Worm (Caenorhabditis elegans): ENCODE results near the gene ubh-4.

The ubh-4 gene

DNA sequence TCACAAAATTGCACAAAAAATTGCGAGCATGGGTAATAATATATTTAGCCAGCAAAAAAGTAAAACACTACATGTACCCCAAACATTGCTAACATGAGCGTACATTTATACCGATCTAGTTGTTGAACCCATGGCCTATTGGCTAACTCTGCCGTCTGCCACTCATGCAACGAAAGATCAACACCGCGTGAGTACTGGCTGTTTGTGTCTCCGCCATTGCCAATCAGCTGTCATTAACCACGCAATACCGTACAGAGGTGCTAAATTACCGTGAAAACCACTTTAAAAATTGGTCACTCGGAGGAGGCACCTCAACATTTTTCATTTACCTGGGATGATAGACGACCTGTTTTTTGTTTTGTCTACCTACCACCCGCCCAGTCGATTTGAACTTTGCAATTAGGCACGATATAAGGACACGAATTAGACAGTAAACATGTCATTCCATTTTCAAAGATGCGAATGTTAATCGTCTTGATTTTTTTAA, 36.0 kb upstream of the ubh-4 start, which contains the start of gene K02C4.2 (continued):
- TF ChIP-seq ZK546.5 (tag; optimal IDR thresholded peaks at IDR 0.05) (no peak), R02D3.7 (tag; optimal IDR thresholded peaks at IDR 0.05) (peak; percentile 6), pha-4 (tag; optimal IDR thresholded peaks at IDR 0.05) (peak; percentile 82), lin-15B (tag; optimal IDR thresholded peaks at IDR 0.05) (peak; percentile 36), mdl-1 (tag; optimal IDR thresholded peaks at IDR 0.05) (no peak), lin-39 (tag; optimal IDR thresholded peaks at IDR 0.05) (peak; percentile 85), ceh-16 (tag; optimal IDR thresholded peaks at IDR 0.05) (peak; percentile 38), unc-62 (GFP tag; optimal IDR thresholded peaks at IDR 0.05) (no peak), nhr-28 (tag; optimal IDR thresholded peaks at IDR 0.05) (no peak)

DNA sequence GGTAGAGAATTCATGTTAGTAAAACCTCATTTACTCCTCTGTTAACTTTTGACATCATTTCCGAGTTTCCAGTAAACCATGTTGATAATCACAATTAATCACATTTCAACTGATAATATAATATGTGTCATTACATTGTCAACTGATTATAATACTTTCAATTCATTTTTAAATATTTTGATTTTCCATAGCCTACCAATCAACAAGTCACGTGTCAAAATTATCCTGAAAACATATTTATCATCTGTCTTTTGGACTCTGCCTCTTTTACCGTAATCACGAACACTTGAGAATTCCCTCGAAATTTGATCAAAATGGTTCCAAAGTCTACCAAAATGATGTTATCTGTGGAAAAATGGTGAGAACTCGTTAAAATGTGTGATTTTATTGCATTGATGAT, 34.7 kb upstream of the ubh-4 start:
- peak; percentile 79 for TF ChIP-seq elt-2 (tag; optimal IDR thresholded peaks at IDR 0.05)
- peak; percentile 72 for TF ChIP-seq pqm-1 (tag; optimal IDR thresholded peaks at IDR 0.05)
- no peak for TF ChIP-seq ceh-82 (tag; optimal IDR thresholded peaks at IDR 0.05)

DNA sequence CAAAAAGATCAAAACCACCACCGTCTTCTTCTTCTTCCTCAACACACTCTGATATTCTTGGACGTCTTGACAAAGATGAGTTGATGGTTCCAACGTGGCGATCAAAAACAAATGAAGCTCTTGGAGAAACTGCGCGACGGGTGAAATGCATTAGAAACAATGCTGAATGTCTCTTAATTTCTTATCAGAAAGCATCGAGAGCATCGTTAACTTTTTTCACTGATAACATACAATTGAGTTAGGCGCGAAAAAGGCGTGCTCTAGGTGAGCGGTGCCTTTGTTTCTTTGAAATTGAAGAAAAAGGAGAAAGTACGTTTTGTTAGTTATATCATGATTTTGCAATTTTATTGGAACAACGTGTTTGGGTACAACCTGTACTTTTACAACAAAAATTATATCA, 33.8 kb upstream of the ubh-4 start, which contains the start of gene gpcp-2:
Gene gpcp-2, minus strand, starts transcription at position 153 of the 400 bp plus-strand sequence.
- no peak for TF ChIP-seq ztf-11 (tag; optimal IDR thresholded peaks at IDR 0.05)
- no peak for TF ChIP-seq unc-39 (tag; optimal IDR thresholded peaks at IDR 0.05)
- peak; percentile 32 for TF ChIP-seq pqm-1 (tag; optimal IDR thresholded peaks at IDR 0.05)
- TF ChIP-seq skn-1 (tag; optimal IDR thresholded peaks at IDR 0.05), result no peak
- TF ChIP-seq fos-1 (tag; optimal IDR thresholded peaks at IDR 0.05), result no peak
- no peak for TF ChIP-seq nhr-43 (tag; optimal IDR thresholded peaks at IDR 0.05; ENCODE audit: poor library complexity, severe bottlenecking)
- TF ChIP-seq elt-2 (tag; optimal IDR thresholded peaks at IDR 0.05), result peak; percentile 82
- no peak for TF ChIP-seq egl-27 (tag; optimal IDR thresholded peaks at IDR 0.05)
- TF ChIP-seq nhr-28 (tag; optimal IDR thresholded peaks at IDR 0.05), result no peak
- no peak for TF ChIP-seq ZK546.5 (tag; optimal IDR thresholded peaks at IDR 0.05)
- no peak for TF ChIP-seq ceh-28 (tag; optimal IDR thresholded peaks at IDR 0.05)

DNA sequence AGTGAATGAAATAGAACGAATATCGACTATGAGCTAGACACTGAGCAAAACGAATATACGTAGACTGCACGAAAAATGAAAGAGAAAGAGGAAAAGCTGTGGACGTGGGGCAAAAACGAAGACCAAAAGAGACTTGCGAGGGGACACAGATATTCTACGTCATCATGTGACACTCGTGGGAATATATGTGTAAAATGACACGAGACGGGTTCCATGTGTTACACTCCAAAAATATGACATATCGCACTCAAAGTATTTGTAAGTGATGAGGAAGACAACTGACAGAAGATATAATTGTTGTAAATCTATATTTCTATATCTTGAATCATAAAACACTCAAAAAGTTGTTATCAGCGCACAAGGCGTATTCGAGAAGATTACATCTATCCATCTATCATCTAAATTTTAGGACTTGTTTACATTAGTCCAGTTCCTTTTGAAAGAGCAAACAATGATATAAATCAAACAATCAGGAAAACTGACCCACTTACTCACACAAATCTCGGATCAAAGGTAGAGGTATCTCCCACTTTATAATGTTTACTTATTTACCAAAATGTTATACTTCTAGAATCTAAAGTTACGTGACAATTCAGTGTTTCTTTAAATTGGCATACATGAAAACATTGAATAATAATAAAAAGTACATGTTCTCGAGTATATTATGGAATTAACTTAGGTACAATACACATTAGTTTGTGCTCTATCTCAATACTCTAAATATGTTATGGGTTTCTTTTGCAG, 32.6 kb upstream of the ubh-4 start:
- TF ChIP-seq pha-4 (tag; optimal IDR thresholded peaks at IDR 0.05), result peak; percentile 69
- TF ChIP-seq nhr-23 (tag; optimal IDR thresholded peaks at IDR 0.05), result no peak
- no peak for TF ChIP-seq nhr-77 (tag; optimal IDR thresholded peaks at IDR 0.05)
- peak; percentile 55 for TF ChIP-seq nfya-1 (tag; optimal IDR thresholded peaks at IDR 0.05; ENCODE audit: insufficient read depth)
- peak; percentile 8 for TF ChIP-seq fkh-10 (GFP tag; optimal IDR thresholded peaks at IDR 0.05)
- TF ChIP-seq ceh-28 (tag; optimal IDR thresholded peaks at IDR 0.05), result no peak
- TF ChIP-seq lin-15B (tag; optimal IDR thresholded peaks at IDR 0.05), result peak; percentile 20
- TF ChIP-seq tbx-2 (tag; optimal IDR thresholded peaks at IDR 0.05), result peak; percentile 1
- TF ChIP-seq sea-2 (GFP tag; optimal IDR thresholded peaks at IDR 0.05), result no peak
- peak; percentile 69 for TF ChIP-seq unc-62 (GFP tag; optimal IDR thresholded peaks at IDR 0.05)
- peak; percentile 36 for TF ChIP-seq lin-39 (tag; optimal IDR thresholded peaks at IDR 0.05)
- peak; percentile 35 for TF ChIP-seq nhr-25 (tag; optimal IDR thresholded peaks at IDR 0.05)
- TF ChIP-seq ztf-4 (tag; optimal IDR thresholded peaks at IDR 0.05), result no peak
- TF ChIP-seq nhr-43 (tag; optimal IDR thresholded peaks at IDR 0.05; ENCODE audit: poor library complexity, severe bottlenecking), result peak; percentile 56
- peak; percentile 55 for TF ChIP-seq mdl-1 (tag; optimal IDR thresholded peaks at IDR 0.05)
- peak; percentile 57 for TF ChIP-seq nhr-11 (tag; optimal IDR thresholded peaks at IDR 0.05)
- TF ChIP-seq elt-1 (tag; optimal IDR thresholded peaks at IDR 0.05), result no peak
- TF ChIP-seq egl-27 (tag; optimal IDR thresholded peaks at IDR 0.05), result peak; percentile 22
- peak; percentile 52 for TF ChIP-seq hmg-11 (tag; optimal IDR thresholded peaks at IDR 0.05)
- TF ChIP-seq nhr-12 (tag; optimal IDR thresholded peaks at IDR 0.05), result no peak

DNA sequence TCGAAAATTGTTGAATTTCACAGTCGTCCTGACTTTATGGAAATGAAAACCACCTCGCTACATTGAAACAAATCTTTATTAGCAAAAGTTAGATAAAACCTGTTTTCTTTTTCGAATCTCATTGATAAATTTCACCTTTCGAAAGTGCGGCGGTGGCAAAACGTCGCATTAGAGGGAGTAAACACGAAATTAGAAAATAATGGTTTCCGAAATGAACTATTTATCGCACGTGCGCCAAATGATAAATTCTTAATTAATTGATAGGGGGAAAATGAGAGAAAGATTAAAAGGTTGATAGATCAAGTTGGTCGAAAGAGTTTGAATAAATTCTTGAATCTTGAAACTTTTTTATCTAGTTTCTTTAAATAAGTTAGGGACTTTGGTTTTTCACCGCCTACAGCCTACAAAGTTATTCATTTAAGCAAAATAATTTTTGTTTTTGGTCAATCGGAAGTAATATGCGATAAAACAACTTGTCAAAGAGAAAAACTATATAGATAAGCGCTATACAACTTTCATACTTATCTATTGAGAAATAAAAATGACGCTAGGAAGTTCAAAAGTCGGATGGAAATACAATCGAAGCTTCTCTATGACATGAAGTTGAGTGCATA, 31.7 kb upstream of the ubh-4 start:
- TF ChIP-seq sea-2 (GFP tag; optimal IDR thresholded peaks at IDR 0.05), result no peak
- no peak for TF ChIP-seq pha-4 (tag; optimal IDR thresholded peaks at IDR 0.05)
- no peak for TF ChIP-seq fkh-10 (GFP tag; optimal IDR thresholded peaks at IDR 0.05)
- no peak for TF ChIP-seq skn-1 (tag; optimal IDR thresholded peaks at IDR 0.05)
- no peak for TF ChIP-seq snpc-4 (tag; optimal IDR thresholded peaks at IDR 0.05)
- TF ChIP-seq nhr-25 (tag; optimal IDR thresholded peaks at IDR 0.05), result no peak
- no peak for TF ChIP-seq unc-62 (GFP tag; optimal IDR thresholded peaks at IDR 0.05)
- TF ChIP-seq aly-2 (tag; optimal IDR thresholded peaks at IDR 0.05), result no peak
- no peak for TF ChIP-seq nhr-12 (tag; optimal IDR thresholded peaks at IDR 0.05)
- TF ChIP-seq fos-1 (tag; optimal IDR thresholded peaks at IDR 0.05), result no peak
- TF ChIP-seq zag-1 (tag; optimal IDR thresholded peaks at IDR 0.05), result no peak
- TF ChIP-seq jun-1 (tag; optimal IDR thresholded peaks at IDR 0.05), result no peak
- peak; percentile 72 for TF ChIP-seq elt-2 (tag; optimal IDR thresholded peaks at IDR 0.05)
- no peak for TF ChIP-seq nhr-28 (tag; optimal IDR thresholded peaks at IDR 0.05)
- no peak for TF ChIP-seq ama-1 (optimal IDR thresholded peaks at IDR 0.05)
- TF ChIP-seq daf-12 (tag; optimal IDR thresholded peaks at IDR 0.05), result no peak
- TF ChIP-seq nhr-23 (tag; optimal IDR thresholded peaks at IDR 0.05), result peak; percentile 7
- no peak for TF ChIP-seq nhr-67 (tag; optimal IDR thresholded peaks at IDR 0.05)
- no peak for TF ChIP-seq unc-39 (tag; optimal IDR thresholded peaks at IDR 0.05)
- TF ChIP-seq elt-1 (tag; optimal IDR thresholded peaks at IDR 0.05), result no peak
- peak; percentile 38 for TF ChIP-seq nhr-43 (tag; optimal IDR thresholded peaks at IDR 0.05; ENCODE audit: poor library complexity, severe bottlenecking)
- no peak for TF ChIP-seq ztf-4 (tag; optimal IDR thresholded peaks at IDR 0.05)
- TF ChIP-seq nfya-1 (tag; optimal IDR thresholded peaks at IDR 0.05; ENCODE audit: insufficient read depth), result no peak
- TF ChIP-seq pqm-1 (tag; optimal IDR thresholded peaks at IDR 0.05), result peak; percentile 32
- TF ChIP-seq mdl-1 (tag; optimal IDR thresholded peaks at IDR 0.05), result no peak
- no peak for TF ChIP-seq tbx-2 (tag; optimal IDR thresholded peaks at IDR 0.05)
- TF ChIP-seq egl-5 (tag; optimal IDR thresholded peaks at IDR 0.05), result no peak
- TF ChIP-seq ceh-28 (tag; optimal IDR thresholded peaks at IDR 0.05), result no peak
